Worm (Caenorhabditis elegans): ENCODE results near the gene gsp-1.

DNA sequence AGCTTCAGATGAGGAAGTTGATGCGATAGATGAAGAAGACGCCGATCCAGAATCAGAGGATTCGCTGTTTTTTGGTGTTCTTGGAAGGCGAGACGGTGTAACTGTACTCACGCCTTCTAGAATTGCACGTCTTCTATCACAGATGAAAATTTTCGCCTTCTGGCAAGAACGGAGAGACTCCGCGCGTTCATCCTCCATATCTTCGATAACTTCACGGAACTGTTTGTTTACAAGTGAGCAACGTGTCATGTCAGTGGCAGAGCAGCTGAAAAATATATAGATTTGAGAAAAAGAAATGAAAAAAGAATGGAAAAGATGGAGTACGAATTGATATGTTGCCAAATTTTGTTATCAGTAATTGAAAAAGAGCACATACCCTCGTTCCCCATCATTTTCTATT, 32.4 kb downstream of the gsp-1 start:
- TF ChIP-seq elt-3 (tag; optimal IDR thresholded peaks at IDR 0.05) (no peak), ceh-39 (tag; optimal IDR thresholded peaks at IDR 0.05) (no peak), blmp-1 (tag; optimal IDR thresholded peaks at IDR 0.05) (no peak), nhr-2 (tag; optimal IDR thresholded peaks at IDR 0.05) (no peak), snpc-4 (tag; optimal IDR thresholded peaks at IDR 0.05) (no peak), tbx-8 (GFP tag; optimal IDR thresholded peaks at IDR 0.05) (no peak), unc-39 (tag; optimal IDR thresholded peaks at IDR 0.05) (no peak), mep-1 (tag; optimal IDR thresholded peaks at IDR 0.05) (no peak), nhr-237 (tag; optimal IDR thresholded peaks at IDR 0.05) (no peak), ces-1 (GFP tag; optimal IDR thresholded peaks at IDR 0.05) (no peak), ztf-11 (tag; optimal IDR thresholded peaks at IDR 0.05) (no peak), lin-32 (GFP tag; optimal IDR thresholded peaks at IDR 0.05) (no peak), lsy-2 (tag; optimal IDR thresholded peaks at IDR 0.05) (no peak), drap-1 (GFP tag; optimal IDR thresholded peaks at IDR 0.05) (no peak)

Data from whole organism, mixed stage, embryonic.